Fruit fly (Drosophila melanogaster) whole organism, embryonic: ENCODE results near the gene CG7860.

Experiments
- Aef1 ChIP-seq: fragments of 200-800 bp; sonication (Bioruptor generic); IDR thresholded peaks from 3 replicates; pipeline ENCODE4 v1.3.6; 2022; ENCODE audit warnings: missing biosample characterization, missing genetic modification characterization
- Bdp1 ChIP-seq: fragments of 200-800 bp; sonication (Bioruptor generic); optimal IDR thresholded peaks from 3 replicates; lab custom pipeline; 2016; ENCODE audit warnings: missing biosample characterization, missing genetic modification characterization
- CG1024 ChIP-seq: fragments of 200-800 bp; sonication (Bioruptor generic); IDR thresholded peaks from 2 replicates; pipeline ENCODE4 v1.3.6; 2022; ENCODE audit warnings: missing biosample characterization, missing genetic modification characterization
- CG10267 ChIP-seq: fragments of 200-800 bp; sonication (Bioruptor generic); optimal IDR thresholded peaks from 2 replicates; lab custom pipeline; 2018; ENCODE audit warnings: missing biosample characterization, mild to moderate bottlenecking, missing genetic modification characterization, moderate library complexity
- CG10959 ChIP-seq: fragments of 200-800 bp; sonication (Bioruptor generic); IDR thresholded peaks from 2 replicates; pipeline ENCODE4 v1.3.6; 2022; ENCODE audit warnings: missing biosample characterization, missing genetic modification characterization
- CG11456 ChIP-seq: fragments of 200-800 bp; sonication (Bioruptor generic); IDR thresholded peaks from 3 replicates; pipeline ENCODE4 v1.3.6; 2022; ENCODE audit warnings: missing biosample characterization, missing genetic modification characterization
- CG12071 ChIP-seq: fragments of 200-800 bp; sonication (Bioruptor generic); optimal IDR thresholded peaks from 3 replicates; lab custom pipeline; 2018; ENCODE audit warnings: missing biosample characterization, mild to moderate bottlenecking, missing genetic modification characterization
- CG13424 ChIP-seq: fragments of 200-800 bp; sonication (Bioruptor generic); optimal IDR thresholded peaks from 2 replicates; lab custom pipeline; 2019; ENCODE audit warnings: missing biosample characterization, mild to moderate bottlenecking, missing genetic modification characterization, moderate library complexity
- CG14667 ChIP-seq: fragments of 200-800 bp; sonication (Bioruptor generic); IDR thresholded peaks from 2 replicates; pipeline ENCODE4 v1.3.6; 2022; ENCODE audit warnings: missing biosample characterization, missing genetic modification characterization
- CG17385 ChIP-seq: fragments of 200-800 bp; sonication (Bioruptor generic); optimal IDR thresholded peaks from 3 replicates; lab custom pipeline; 2018; ENCODE audit warnings: missing biosample characterization, mild to moderate bottlenecking, missing genetic modification characterization
- CG18011 ChIP-seq: fragments of 200-800 bp; sonication (Bioruptor generic); optimal IDR thresholded peaks from 2 replicates; lab custom pipeline; 2017; ENCODE audit warnings: missing biosample characterization, missing genetic modification characterization, mild to moderate bottlenecking, moderate library complexity, missing genotype
- CG43689 ChIP-seq: fragments of 200-800 bp; sonication (Bioruptor generic); IDR thresholded peaks from 2 replicates; pipeline ENCODE4 v1.3.6; 2022; ENCODE audit warnings: missing biosample characterization, missing genetic modification characterization
- CG5180 ChIP-seq: fragments of 200-800 bp; sonication (Bioruptor generic); optimal IDR thresholded peaks from 3 replicates; lab custom pipeline; 2017; ENCODE audit warnings: missing biosample characterization, missing genetic modification characterization, mild to moderate bottlenecking, moderate library complexity, missing genetic modification reagents
- CG6254 ChIP-seq: fragments of 200-800 bp; sonication (Bioruptor generic); optimal IDR thresholded peaks from 3 replicates; lab custom pipeline; 2017; ENCODE audit warnings: mild to moderate bottlenecking, missing biosample characterization, missing genetic modification reagents, missing genetic modification characterization
- CG6689 ChIP-seq: fragments of 200-800 bp; sonication (Bioruptor generic); IDR thresholded peaks from 2 replicates; pipeline ENCODE4 v1.3.6; 2022; ENCODE audit warnings: missing biosample characterization, missing genetic modification characterization
- CG8388 ChIP-seq: fragments of 200-800 bp; sonication (Bioruptor generic); optimal IDR thresholded peaks from 2 replicates; lab custom pipeline; 2019; ENCODE audit warnings: missing biosample characterization, mild to moderate bottlenecking, missing genetic modification characterization, moderate library complexity
- CkIIα-i1 ChIP-seq: fragments of 200-800 bp; sonication (Bioruptor generic); IDR thresholded peaks from 2 replicates; pipeline ENCODE4 v1.3.6; 2022; ENCODE audit warnings: missing biosample characterization, missing genetic modification characterization
- Deaf1 ChIP-seq: fragments of 200-800 bp; optimal IDR thresholded peaks from 3 replicates; lab custom pipeline; 2019; ENCODE audit warnings: missing biosample characterization, mild to moderate bottlenecking, missing genetic modification characterization, moderate library complexity
- Doc3 ChIP-seq: fragments of 200-800 bp; sonication (Bioruptor generic); IDR thresholded peaks from 3 replicates; pipeline ENCODE4 v1.3.6; 2022; ENCODE audit warnings: missing biosample characterization, missing genetic modification characterization; ENCODE audit not compliant: partially characterized antibody
- E2f2 ChIP-seq: fragments of 200-800 bp; sonication (Bioruptor generic); IDR thresholded peaks from 2 replicates; pipeline ENCODE4 v1.3.6; 2022; ENCODE audit warnings: missing biosample characterization, missing genetic modification characterization
- Fer2 ChIP-seq: fragments of 200-800 bp; sonication (Bioruptor generic); optimal IDR thresholded peaks from 2 replicates; lab custom pipeline; 2018; ENCODE audit warnings: missing biosample characterization, mild to moderate bottlenecking, missing genetic modification characterization, moderate library complexity
- HLH3B ChIP-seq: fragments of 200-800 bp; sonication (Bioruptor generic); IDR thresholded peaks from 2 replicates; pipeline ENCODE4 v1.3.6; 2022; ENCODE audit warnings: missing biosample characterization, missing genetic modification characterization
- Oaz ChIP-seq: fragments of 200-800 bp; sonication (Bioruptor generic); IDR thresholded peaks from 2 replicates; pipeline ENCODE4 v1.3.6; 2022; ENCODE audit warnings: missing biosample characterization, missing genetic modification characterization
- Opbp ChIP-seq: fragments of 200-800 bp; sonication (Bioruptor generic); IDR thresholded peaks from 3 replicates; pipeline ENCODE4 v1.3.6; 2022; ENCODE audit warnings: missing biosample characterization, missing genetic modification characterization; ENCODE audit not compliant: partially characterized antibody
- PHDP ChIP-seq: fragments of 200-800 bp; sonication (Bioruptor generic); optimal IDR thresholded peaks from 3 replicates; lab custom pipeline; 2018; ENCODE audit warnings: missing biosample characterization, mild to moderate bottlenecking, missing genetic modification characterization, moderate library complexity
- Poxn ChIP-seq: fragments of 200-800 bp; sonication (Bioruptor generic); IDR thresholded peaks from 2 replicates; pipeline ENCODE4 v1.3.6; 2022; ENCODE audit warnings: missing biosample characterization, missing genetic modification characterization
- Sox100B ChIP-seq: fragments of 200-800 bp; sonication (Bioruptor generic); optimal IDR thresholded peaks from 3 replicates; lab custom pipeline; 2018; ENCODE audit warnings: missing biosample characterization, mild to moderate bottlenecking, missing genetic modification characterization
- YL-1 ChIP-seq: fragments of 200-800 bp; sonication (Bioruptor generic); optimal IDR thresholded peaks from 3 replicates; lab custom pipeline; 2017; ENCODE audit warnings: missing biosample characterization, mild to moderate bottlenecking, missing genetic modification characterization
- ash1 ChIP-seq: fragments of 200-800 bp; sonication (Bioruptor generic); optimal IDR thresholded peaks from 2 replicates; lab custom pipeline; 2018; ENCODE audit warnings: missing biosample characterization, mild to moderate bottlenecking, missing genetic modification characterization
- crp ChIP-seq, 2 experiments: fragments of 200-800 bp; sonication (Bioruptor generic); optimal IDR thresholded peaks; 2 replicates in 1 of 2; 3 replicates in 1 of 2; lab custom pipeline; 2017; ENCODE audit warnings: missing biosample characterization in 2 of 2, missing genetic modification characterization in 2 of 2, mild to moderate bottlenecking in 1 of 2, moderate library complexity in 1 of 2
- dmrt11E ChIP-seq: fragments of 200-800 bp; sonication (Bioruptor generic); optimal IDR thresholded peaks from 3 replicates; lab custom pipeline; 2018; ENCODE audit warnings: missing biosample characterization, mild to moderate bottlenecking, missing genetic modification characterization, moderate library complexity
- dmrt99B ChIP-seq: fragments of 200-800 bp; sonication (Bioruptor generic); optimal IDR thresholded peaks from 2 replicates; lab custom pipeline; 2018; ENCODE audit warnings: missing biosample characterization, mild to moderate bottlenecking, missing genetic modification characterization, moderate library complexity
- fd102C ChIP-seq: fragments of 200-800 bp; sonication (Bioruptor generic); optimal IDR thresholded peaks from 2 replicates; lab custom pipeline; 2018; ENCODE audit warnings: missing biosample characterization, mild to moderate bottlenecking, missing genetic modification characterization, moderate library complexity
- fd3F ChIP-seq: fragments of 200-800 bp; sonication (Bioruptor generic); optimal IDR thresholded peaks from 2 replicates; lab custom pipeline; 2018; ENCODE audit warnings: missing biosample characterization, mild to moderate bottlenecking, missing genetic modification characterization, moderate library complexity
- gem ChIP-seq: fragments of 200-800 bp; sonication (Bioruptor generic); optimal IDR thresholded peaks from 2 replicates; lab custom pipeline; 2019; ENCODE audit warnings: missing biosample characterization, mild to moderate bottlenecking, missing genetic modification characterization, moderate library complexity
- hbn ChIP-seq: fragments of 200-800 bp; sonication (Bioruptor generic); IDR thresholded peaks from 2 replicates; pipeline ENCODE4 v1.3.6; 2022; ENCODE audit warnings: missing biosample characterization, missing genetic modification characterization; ENCODE audit not compliant: partially characterized antibody
- hkb ChIP-seq, 2 experiments: fragments of 200-800 bp in 1 of 2; fragments of >200 bp in 1 of 2; sonication (Bioruptor generic) in 1 of 2; IDR thresholded peaks in 1 of 2; optimal IDR thresholded peaks in 1 of 2; 2 replicates each; pipeline versions ENCODE4 v1.3.6 to Lab custom; 2017 to 2022; ENCODE audit warnings: missing biosample characterization in 1 of 2, missing genetic modification characterization in 1 of 2
- jing ChIP-seq: fragments of 200-800 bp; sonication (Bioruptor generic); optimal IDR thresholded peaks from 2 replicates; lab custom pipeline; 2018; ENCODE audit warnings: missing biosample characterization, mild to moderate bottlenecking, missing genetic modification characterization
- lab ChIP-seq: fragments of 200-800 bp; sonication (Bioruptor generic); optimal IDR thresholded peaks from 3 replicates; lab custom pipeline; 2017; ENCODE audit warnings: missing biosample characterization, missing genetic modification characterization, mild to moderate bottlenecking, moderate library complexity, missing genetic modification reagents
- luna ChIP-seq: fragments of 200-800 bp; sonication (Bioruptor generic); optimal IDR thresholded peaks from 2 replicates; lab custom pipeline; 2016; ENCODE audit warnings: missing biosample characterization, missing genetic modification characterization
- nmo ChIP-seq: fragments of 200-800 bp; sonication (Bioruptor generic); optimal IDR thresholded peaks from 2 replicates; lab custom pipeline; 2018; ENCODE audit warnings: missing biosample characterization, mild to moderate bottlenecking, missing genetic modification characterization, moderate library complexity
- oc ChIP-seq: fragments of 200-800 bp; sonication (Bioruptor generic); optimal IDR thresholded peaks from 2 replicates; lab custom pipeline; 2018; ENCODE audit warnings: missing biosample characterization, mild to moderate bottlenecking, missing genetic modification characterization, moderate library complexity
- phol ChIP-seq: fragments of 200-800 bp; sonication (Bioruptor generic); optimal IDR thresholded peaks from 3 replicates; lab custom pipeline; 2018; ENCODE audit warnings: missing biosample characterization, mild to moderate bottlenecking, missing genetic modification characterization, moderate library complexity
- pzg ChIP-seq: fragments of 200-800 bp; sonication (Bioruptor generic); optimal IDR thresholded peaks from 3 replicates; lab custom pipeline; 2018; ENCODE audit warnings: missing biosample characterization, mild to moderate bottlenecking, missing genetic modification characterization, moderate library complexity
- ssp ChIP-seq: fragments of 200-800 bp; sonication (Bioruptor generic); IDR thresholded peaks from 2 replicates; pipeline ENCODE4 v1.3.6; 2022; ENCODE audit warnings: missing biosample characterization, missing genetic modification characterization
- tgo ChIP-seq: fragments of 200-800 bp; sonication (Bioruptor generic); IDR thresholded peaks from 3 replicates; pipeline ENCODE4 v1.3.6; 2022; ENCODE audit warnings: missing biosample characterization, missing genetic modification characterization
- twi ChIP-seq: fragments of 200-800 bp; optimal IDR thresholded peaks from 2 replicates; lab custom pipeline; 2019; ENCODE audit warnings: missing biosample characterization, mild to moderate bottlenecking, missing genetic modification characterization, moderate library complexity
- zf30C ChIP-seq: fragments of 200-800 bp; sonication (Bioruptor generic); optimal IDR thresholded peaks from 3 replicates; lab custom pipeline; 2018; ENCODE audit warnings: missing biosample characterization, mild to moderate bottlenecking, missing genetic modification characterization

Gene CG7860

DNA sequence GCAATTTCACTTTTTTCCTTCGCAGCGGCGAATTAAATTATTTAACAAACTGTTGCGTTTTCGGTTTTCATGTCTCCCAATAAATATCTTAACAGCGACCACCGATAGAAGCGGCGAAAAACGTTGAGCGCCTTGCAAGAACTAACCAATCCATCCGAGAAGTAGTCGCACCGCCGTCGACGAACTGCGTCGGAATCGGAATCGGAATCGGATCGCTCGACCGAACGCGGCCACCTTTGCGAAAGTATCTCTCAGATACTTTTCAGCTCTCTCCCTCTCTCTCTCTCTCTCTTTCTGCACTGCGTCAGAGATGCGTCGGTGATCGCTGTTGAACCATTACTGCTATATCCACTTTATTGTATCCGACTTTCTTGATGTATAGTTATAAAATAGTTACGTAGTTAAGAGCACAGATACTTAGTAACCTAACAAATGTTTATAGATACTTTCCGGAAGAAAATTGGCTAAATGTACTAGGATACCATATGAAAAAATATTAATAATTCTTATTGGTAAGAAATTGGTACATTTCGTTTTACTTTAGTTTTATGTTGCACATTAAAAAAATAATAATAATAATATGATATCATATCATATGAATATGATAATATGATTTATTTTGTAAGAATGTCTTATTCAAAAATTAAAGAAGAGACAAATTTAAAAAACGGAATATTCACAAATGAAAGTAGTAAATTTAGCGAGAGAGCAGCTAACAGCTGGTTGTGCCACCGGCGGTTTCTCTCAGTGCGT is 24.9 kb downstream of the CG7860 start, which contains the start of gene Chsy (continued):
- no peak for TF ChIP-seq Aef1 (GFP tag; lab: Robert Waterston, UW)
- TF ChIP-seq YL-1 (GFP tag; lab: Kevin White, UChicago): no peak
- TF ChIP-seq Deaf1 (tag; lab: Kevin White, UChicago): peak; percentile 95
- no peak for TF ChIP-seq ash1 (GFP tag; lab: Kevin White, UChicago)
- peak; percentile 16; the same call in 1 of the 2 replicates for TF ChIP-seq E2f2 (GFP tag; lab: Robert Waterston, UW)
- no peak for TF ChIP-seq ssp
- peak; percentile 6 for TF ChIP-seq nmo (GFP tag; lab: Kevin White, UChicago)
- TF ChIP-seq fd3F (GFP tag; lab: Kevin White, UChicago): no peak
- TF ChIP-seq gem (tag; lab: Kevin White, UChicago): peak; percentile 52
- TF ChIP-seq twi: no peak
- TF ChIP-seq CG8388: no peak
- no peak for TF ChIP-seq Oaz (GFP tag; lab: Robert Waterston, UW)
- no peak for TF ChIP-seq pzg
- TF ChIP-seq CG17385 (GFP tag; lab: Kevin White, UChicago): peak; percentile 3
- peak; percentile 38 for TF ChIP-seq CG13424 (tag; lab: Kevin White, UChicago)
- TF ChIP-seq Doc3 (GFP tag; lab: Robert Waterston, UW): no peak
- TF ChIP-seq hbn (GFP tag; lab: Robert Waterston, UW): no peak
- TF ChIP-seq CG6254 (GFP tag; lab: Kevin White, UChicago): no peak
- peak; percentile 14 for TF ChIP-seq CG5180 (GFP tag; lab: Kevin White, UChicago)
- TF ChIP-seq fd102C (GFP tag; lab: Kevin White, UChicago): no peak
- no peak for TF ChIP-seq CG12071 (GFP tag; lab: Kevin White, UChicago)
- no peak for TF ChIP-seq HLH3B
- no peak for TF ChIP-seq luna (GFP tag; lab: Kevin White, UChicago)
- TF ChIP-seq CG1024: peak; percentile 16; the same call in 1 of the 2 replicates
- TF ChIP-seq CG11456 (GFP tag; lab: Robert Waterston, UW): no peak
- peak; percentile 4 for TF ChIP-seq dmrt99B
- TF ChIP-seq oc (tag; lab: Kevin White, UChicago): no peak
- TF ChIP-seq CG6689 (GFP tag; lab: Robert Waterston, UW): 0 out of 2 replicates have a peak, but pooled peaks have one; percentile 7
- peak; percentile 12 for TF ChIP-seq phol
- no peak for TF ChIP-seq CG10959 (GFP tag; lab: Robert Waterston, UW)
- TF ChIP-seq crp (GFP tag; optimal IDR thresholded peaks at IDR 0.05; lab: Kevin White, UChicago): no peak
- TF ChIP-seq jing (GFP tag; lab: Kevin White, UChicago): no peak
- peak; percentile 15 for TF ChIP-seq lab (GFP tag; lab: Kevin White, UChicago)
- TF ChIP-seq dmrt11E (tag; lab: Kevin White, UChicago): no peak
- TF ChIP-seq CG10267 (tag; lab: Kevin White, UChicago): peak; percentile 25
- TF ChIP-seq Opbp: 0 out of 3 replicates have a peak, but pooled peaks have one; percentile 5
- peak; percentile 27 for TF ChIP-seq Sox100B (GFP tag; lab: Kevin White, UChicago)
- TF ChIP-seq zf30C (GFP tag; lab: Kevin White, UChicago): peak; percentile 93
- no peak for TF ChIP-seq hkb (optimal IDR thresholded peaks at IDR 0.05; lab: Kevin White, UChicago)
- no peak for TF ChIP-seq hkb (GFP tag; IDR thresholded peaks at IDR 0.05; lab: Robert Waterston, UW)
- TF ChIP-seq CkIIα-i1 (GFP tag; lab: Robert Waterston, UW): no peak
- TF ChIP-seq Fer2 (tag; lab: Kevin White, UChicago): no peak
- TF ChIP-seq Poxn (GFP tag; lab: Robert Waterston, UW): no peak
- peak; percentile 18; the same call in 1 of the 3 replicates for TF ChIP-seq tgo (GFP tag; lab: Robert Waterston, UW)
- no peak for TF ChIP-seq CG14667 (GFP tag; lab: Robert Waterston, UW)
- TF ChIP-seq CG43689: no peak
- TF ChIP-seq Bdp1: no peak
- TF ChIP-seq CG18011: no peak
- no peak for TF ChIP-seq PHDP (tag; lab: Kevin White, UChicago)
